Worm (Caenorhabditis elegans) whole organism, L3 larva: ENCODE results near the gene math-23.

Source experiments
- ama-1 ChIP-seq: fragments of 150-350 bp; optimal IDR thresholded peaks from 2 replicates; lab custom pipeline; 2018
- ceh-16 ChIP-seq: sonication (generic microtip); optimal IDR thresholded peaks from 2 replicates; lab custom pipeline; 2017; ENCODE audit warnings: missing biosample characterization, missing genetic modification characterization
- ceh-28 ChIP-seq: fragments of 150-350 bp; optimal IDR thresholded peaks from 2 replicates; lab custom pipeline; 2014; ENCODE audit warnings: missing biosample characterization, missing genetic modification reagents, missing genetic modification characterization
- ceh-82 ChIP-seq: fragments of 150-350 bp; optimal IDR thresholded peaks from 2 replicates; lab custom pipeline; 2014; ENCODE audit warnings: missing biosample characterization, missing genetic modification characterization
- ceh-9 ChIP-seq: sonication (generic microtip); optimal IDR thresholded peaks from 2 replicates; lab custom pipeline; 2018; ENCODE audit warnings: missing biosample characterization, missing genetic modification characterization
- fkh-10 ChIP-seq: sonication (generic microtip); optimal IDR thresholded peaks from 2 replicates; lab custom pipeline; 2017; ENCODE audit warnings: missing biosample characterization, missing genetic modification reagents, missing genetic modification characterization
- lin-15B ChIP-seq: fragments of 150-350 bp; optimal IDR thresholded peaks from 2 replicates; lab custom pipeline; 2014; ENCODE audit warnings: missing biosample characterization, missing genetic modification characterization
- mml-1 ChIP-seq: fragments of 150-350 bp; sonication (generic microtip); optimal IDR thresholded peaks from 3 replicates; lab custom pipeline; 2014; ENCODE audit warnings: missing biosample characterization, missing genetic modification characterization
- nhr-12 ChIP-seq: fragments of 150-350 bp; optimal IDR thresholded peaks from 2 replicates; lab custom pipeline; 2014; ENCODE audit warnings: missing biosample characterization, missing genetic modification characterization
- nhr-237 ChIP-seq: fragments of 150-350 bp; optimal IDR thresholded peaks from 2 replicates; lab custom pipeline; 2014; ENCODE audit warnings: missing biosample characterization, missing genetic modification characterization
- ztf-4 ChIP-seq: fragments of 150-350 bp; optimal IDR thresholded peaks from 2 replicates; lab custom pipeline; 2014; ENCODE audit warnings: missing biosample characterization, missing genetic modification characterization

DNA sequence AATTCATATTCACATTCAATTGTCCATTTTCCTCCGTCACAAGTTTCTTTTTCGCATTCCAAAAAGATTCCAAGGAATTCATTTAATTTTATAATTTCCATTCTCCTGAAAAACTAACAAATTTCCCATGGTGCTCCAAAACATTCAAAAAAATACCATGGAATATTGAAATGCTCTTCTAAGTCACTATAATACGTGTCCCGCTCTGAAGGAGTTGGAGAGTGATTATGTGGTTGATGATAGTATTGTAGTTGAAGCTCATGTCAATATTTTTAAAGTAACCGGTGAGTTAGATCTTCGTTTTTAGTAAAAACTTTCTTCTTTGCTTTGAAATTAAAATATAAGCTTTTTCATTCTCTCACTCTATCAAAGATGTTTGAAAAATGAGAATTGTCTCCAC lies 11.4 kb upstream of the math-23 start, which contains the start of gene math-9:
- TF ChIP-seq lin-15B (tag; lab: Kevin White, UChicago) (no peak), fkh-10 (GFP tag; lab: Kevin White, UChicago) (no peak), ceh-16 (tag; lab: Kevin White, UChicago) (no peak), ztf-4 (tag; lab: Kevin White, UChicago) (no peak), mml-1 (tag; lab: Kevin White, UChicago) (no peak), ceh-82 (tag; lab: Kevin White, UChicago) (no peak), nhr-237 (tag; lab: Kevin White, UChicago) (no peak), ceh-9 (tag; lab: Kevin White, UChicago) (no peak), ama-1 (lab: Kevin White, UChicago) (no peak), nhr-12 (tag; lab: Kevin White, UChicago) (no peak), ceh-28 (tag; lab: Kevin White, UChicago) (no peak)
